Worm (Caenorhabditis elegans): ENCODE measurements around the gene ubh-2.

ubh-2 gene

ce11 chrV:6522879-6523497 lies 13.4 kb upstream of the ubh-2 start:
- TF ChIP-seq dve-1 (tag; optimal IDR thresholded peaks at IDR 0.05; ENCODE audit: insufficient read depth): peak; percentile 62
- TF ChIP-seq daf-16 (GFP tag; optimal IDR thresholded peaks at IDR 0.05): no peak
- TF ChIP-seq daf-16 (tag; optimal IDR thresholded peaks at IDR 0.05): peak; percentile 65
- TF ChIP-seq nhr-28 (tag; optimal IDR thresholded peaks at IDR 0.05): peak; percentile 56
- peak; percentile 56; the same call in 1 of the 2 replicates for TF ChIP-seq lin-1 (GFP tag; IDR thresholded peaks at IDR 0.05)
- TF ChIP-seq lin-29 (GFP tag; IDR thresholded peaks at IDR 0.05): no peak
- peak; percentile 41; the same call in 1 of the 2 replicates for TF ChIP-seq nhr-41 (GFP tag; IDR thresholded peaks at IDR 0.05)
- 0 out of 2 replicates have a peak, but pooled peaks have one; percentile 19 for TF ChIP-seq dmd-8 (GFP tag; IDR thresholded peaks at IDR 0.05)
- peak in 1 of 2 experiments; percentile 87 for TF ChIP-seq unc-62 (GFP tag; optimal IDR thresholded peaks at IDR 0.05 in 1 of 2)
- TF ChIP-seq unc-62 (tag; optimal IDR thresholded peaks at IDR 0.05): no peak
- peak; percentile 67; the same call in 1 of the 2 replicates for TF ChIP-seq php-3 (GFP tag; IDR thresholded peaks at IDR 0.05)
- TF ChIP-seq tra-1 (GFP tag; IDR thresholded peaks at IDR 0.05): peak; percentile 83
- peak; percentile 88 for TF ChIP-seq hlh-11 (tag; optimal IDR thresholded peaks at IDR 0.05)
- TF ChIP-seq ceh-20 (GFP tag; IDR thresholded peaks at IDR 0.05): 0 out of 2 replicates have a peak, but pooled peaks have one; percentile 15
- TF ChIP-seq zfp-2 (tag; optimal IDR thresholded peaks at IDR 0.05): no peak
- TF ChIP-seq pqm-1 (tag; optimal IDR thresholded peaks at IDR 0.05): peak; percentile 46
- TF ChIP-seq mdl-1 (tag; optimal IDR thresholded peaks at IDR 0.05): no peak
- no peak for TF ChIP-seq mes-2 (tag; optimal IDR thresholded peaks at IDR 0.05; ENCODE audit: poor library complexity, severe bottlenecking)
- TF ChIP-seq snpc-1.2 (GFP tag; IDR thresholded peaks at IDR 0.05): no peak
- peak; percentile 50 for TF ChIP-seq mxl-3 (GFP tag; optimal IDR thresholded peaks at IDR 0.05)
- no peak for TF ChIP-seq lin-15B (tag; optimal IDR thresholded peaks at IDR 0.05)
- peak; percentile 97 for TF ChIP-seq dmd-6 (GFP tag; IDR thresholded peaks at IDR 0.05)

ce11 chrV:6520385-6521080 lies 10.9 kb upstream of the ubh-2 start, which contains the start of the genes F46E10.2 and F46E10.18:
Gene F46E10.2 (plus strand): TSS chrV:6520435.
Gene F46E10.18 (plus strand): TSS chrV:6521030.
- TF ChIP-seq spr-3 (GFP tag; optimal IDR thresholded peaks at IDR 0.05): no peak
- peak; percentile 5 for TF ChIP-seq aha-1 (tag)
- peak; percentile 70 for TF ChIP-seq egl-43 (GFP tag; IDR thresholded peaks at IDR 0.05)
- TF ChIP-seq dmd-6 (GFP tag; IDR thresholded peaks at IDR 0.05): no peak
- peak in 1 of 2 experiments; percentile 89 for TF ChIP-seq unc-62 (GFP tag; optimal IDR thresholded peaks at IDR 0.05 in 1 of 2)
- no peak for TF ChIP-seq unc-62 (tag; optimal IDR thresholded peaks at IDR 0.05)
- TF ChIP-seq set-16 (GFP tag; IDR thresholded peaks at IDR 0.05): peak; percentile 83

- TF ChIP-seq nhr-111 (GFP tag; optimal IDR thresholded peaks at IDR 0.05): no peak
- no peak for TF ChIP-seq ztf-7 (tag; optimal IDR thresholded peaks at IDR 0.05)
- no peak for TF ChIP-seq mxl-2 (GFP tag; conservative IDR thresholded peaks at IDR 0.05)
- TF ChIP-seq nhr-6 (tag; optimal IDR thresholded peaks at IDR 0.05): no peak
- TF ChIP-seq tra-1 (GFP tag; IDR thresholded peaks at IDR 0.05): no peak
- no peak for TF ChIP-seq unc-130 (GFP tag; optimal IDR thresholded peaks at IDR 0.05)
- no peak for TF ChIP-seq pqm-1 (tag; optimal IDR thresholded peaks at IDR 0.05)
- TF ChIP-seq attf-4 (tag; optimal IDR thresholded peaks at IDR 0.05): no peak
- no peak for TF ChIP-seq hmg-1.1 (GFP tag; IDR thresholded peaks at IDR 0.05)
- TF ChIP-seq fos-1 (tag; optimal IDR thresholded peaks at IDR 0.05): no peak
- no peak for TF ChIP-seq tag-97 (GFP tag; IDR thresholded peaks at IDR 0.05)
- no peak for TF ChIP-seq mes-2 (tag; optimal IDR thresholded peaks at IDR 0.05; ENCODE audit: poor library complexity, severe bottlenecking)
- no peak for TF ChIP-seq lsy-2 (tag; optimal IDR thresholded peaks at IDR 0.05)
- TF ChIP-seq ceh-82 (tag; optimal IDR thresholded peaks at IDR 0.05): no peak
- no peak for TF ChIP-seq arid-1 (GFP tag; conservative IDR thresholded peaks at IDR 0.05)
- no peak for TF ChIP-seq hlh-30 (tag; optimal IDR thresholded peaks at IDR 0.05; ENCODE audit: insufficient read depth)
These were observed 8.5 kb upstream of the ubh-2 start, which contains the start of gene F46E10.3 for ce11 chrV:6518225-6518396. Gene F46E10.3 (plus strand): TSS chrV:6518297.
